Worm (Caenorhabditis elegans): ENCODE measurements around the gene mob-2.

DNA sequence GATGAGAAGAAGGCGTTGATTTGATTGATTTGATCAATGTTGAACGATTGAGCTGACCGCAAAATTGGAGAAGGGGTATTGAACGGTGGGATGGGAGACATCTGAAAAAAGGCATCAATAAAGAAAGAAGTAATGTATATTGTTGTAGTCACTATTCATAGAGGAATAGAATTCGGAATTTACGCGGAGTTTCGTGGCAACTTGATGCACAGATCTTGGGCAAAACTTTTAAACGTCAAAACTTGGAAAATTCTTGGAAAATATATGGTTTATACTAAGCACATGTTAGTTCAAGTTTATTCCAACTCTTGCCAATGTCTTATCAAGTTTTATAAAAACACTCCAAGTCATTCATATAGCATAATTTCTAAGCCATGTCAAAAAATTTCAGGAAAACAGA is 43.5 kb downstream of the mob-2 start, which contains the start of gene F17H10.4:
- TF ChIP-seq lin-15B (tag; optimal IDR thresholded peaks at IDR 0.05) (no peak), unc-130 (GFP tag; optimal IDR thresholded peaks at IDR 0.05) (no peak), lin-39 (tag; optimal IDR thresholded peaks at IDR 0.05) (no peak), ama-1 (optimal IDR thresholded peaks at IDR 0.05) (no peak), fkh-10 (GFP tag; optimal IDR thresholded peaks at IDR 0.05) (no peak), lin-38 (GFP tag; IDR thresholded peaks at IDR 0.05) (no peak), Y75B8A.6 (GFP tag; IDR thresholded peaks at IDR 0.05) (no peak)

All from whole organism, L4 larva.